Fruit fly (Drosophila melanogaster) whole organism, embryonic: ENCODE results near the gene CG3448.
A peak's percentile ranks its signal among the peaks of the same experiment; 100 is the strongest.

Experiments
- Antp ChIP-seq: fragments of 200-800 bp; sonication (Bioruptor generic); optimal IDR thresholded peaks from 3 replicates; lab custom pipeline; 2016; ENCODE audit warnings: missing biosample characterization, missing genetic modification characterization
- Bteb2 ChIP-seq: fragments of 200-800 bp; sonication (Bioruptor generic); optimal IDR thresholded peaks from 2 replicates; lab custom pipeline; 2016; ENCODE audit warnings: missing biosample characterization, missing genetic modification characterization
- CG12744 ChIP-seq: fragments of 200-800 bp; sonication (Bioruptor generic); optimal IDR thresholded peaks from 2 replicates; lab custom pipeline; 2016; ENCODE audit warnings: missing biosample characterization, missing genetic modification characterization
- CG13287 ChIP-seq: fragments of 200-800 bp; sonication (Bioruptor generic); IDR thresholded peaks from 2 replicates; pipeline ENCODE4 v1.3.6; 2022; ENCODE audit warnings: missing biosample characterization, missing genetic modification characterization; ENCODE audit not compliant: partially characterized antibody
- CG13894 ChIP-seq: fragments of 200-800 bp; sonication (Bioruptor generic); optimal IDR thresholded peaks from 3 replicates; lab custom pipeline; 2018; ENCODE audit warnings: missing biosample characterization, mild to moderate bottlenecking, missing genetic modification characterization, moderate library complexity
- CG1647 ChIP-seq: fragments of 200-800 bp; sonication (Bioruptor generic); optimal IDR thresholded peaks from 3 replicates; lab custom pipeline; 2016; ENCODE audit warnings: missing biosample characterization, missing genetic modification characterization
- CG16779 ChIP-seq: fragments of 200-800 bp; sonication (Bioruptor generic); IDR thresholded peaks from 2 replicates; pipeline ENCODE4 v1.3.6; 2022; ENCODE audit warnings: missing biosample characterization, missing genetic modification characterization
- CG16815 ChIP-seq: fragments of 200-800 bp; sonication (Bioruptor generic); optimal IDR thresholded peaks from 3 replicates; lab custom pipeline; 2017; ENCODE audit warnings: missing biosample characterization, mild to moderate bottlenecking, missing genetic modification characterization
- CG17568 ChIP-seq: fragments of 200-800 bp; sonication (Bioruptor generic); optimal IDR thresholded peaks from 2 replicates; lab custom pipeline; 2018; ENCODE audit warnings: missing biosample characterization, mild to moderate bottlenecking, missing genetic modification characterization, moderate library complexity
- CG18619 ChIP-seq: fragments of 200-800 bp; sonication (Bioruptor generic); optimal IDR thresholded peaks from 3 replicates; lab custom pipeline; 2017; ENCODE audit warnings: missing biosample characterization, mild to moderate bottlenecking, missing genetic modification characterization
- CG2712 ChIP-seq: fragments of 200-800 bp; optimal IDR thresholded peaks from 3 replicates; lab custom pipeline; 2019; ENCODE audit warnings: missing biosample characterization, mild to moderate bottlenecking, missing genetic modification characterization, moderate library complexity
- CG31441 ChIP-seq: fragments of 200-800 bp; sonication (Bioruptor generic); IDR thresholded peaks from 2 replicates; pipeline ENCODE4 v1.3.6; 2022; ENCODE audit warnings: missing biosample characterization, missing genetic modification characterization
- CG32532 ChIP-seq: fragments of 200-800 bp; sonication (Bioruptor generic); IDR thresholded peaks from 2 replicates; pipeline ENCODE4 v1.3.6; 2022; ENCODE audit warnings: missing biosample characterization, missing genetic modification characterization
- CG3281 ChIP-seq: fragments of 200-800 bp; sonication (Bioruptor generic); optimal IDR thresholded peaks from 3 replicates; lab custom pipeline; 2017; ENCODE audit warnings: missing biosample characterization, mild to moderate bottlenecking, missing genetic modification characterization
- CG3847 ChIP-seq: fragments of 200-800 bp; sonication (Bioruptor generic); IDR thresholded peaks from 2 replicates; pipeline ENCODE4 v1.3.6; 2022; ENCODE audit warnings: missing biosample characterization, missing genetic modification characterization
- CG4282 ChIP-seq: fragments of 200-800 bp; sonication (Bioruptor generic); optimal IDR thresholded peaks from 2 replicates; lab custom pipeline; 2016; ENCODE audit warnings: missing biosample characterization, missing genetic modification characterization
- CG4820 ChIP-seq: fragments of 200-800 bp; sonication (Bioruptor generic); optimal IDR thresholded peaks from 3 replicates; lab custom pipeline; 2016; ENCODE audit warnings: missing biosample characterization, missing genetic modification characterization
- CG5953 ChIP-seq: fragments of 200-800 bp; sonication (Bioruptor generic); IDR thresholded peaks from 2 replicates; pipeline ENCODE4 v1.3.6; 2022; ENCODE audit warnings: missing biosample characterization, missing genetic modification characterization
- CG6791 ChIP-seq: fragments of 200-800 bp; sonication (Bioruptor generic); IDR thresholded peaks from 3 replicates; pipeline ENCODE4 v1.3.6; 2022; ENCODE audit warnings: missing biosample characterization, missing genetic modification characterization; ENCODE audit not compliant: partially characterized antibody
- CG7839 ChIP-seq: fragments of 200-800 bp; sonication (Bioruptor generic); optimal IDR thresholded peaks from 3 replicates; lab custom pipeline; 2018; ENCODE audit warnings: missing biosample characterization, mild to moderate bottlenecking, missing genetic modification characterization, moderate library complexity
- CG8478 ChIP-seq: fragments of >200 bp; optimal IDR thresholded peaks from 2 replicates; lab custom pipeline; 2018
- CG9932 ChIP-seq: fragments of 200-800 bp; sonication (Bioruptor generic); IDR thresholded peaks from 2 replicates; pipeline ENCODE4 v1.3.6; 2022; ENCODE audit warnings: missing biosample characterization, missing genetic modification characterization
- Fer1 ChIP-seq: fragments of 200-800 bp; sonication (Bioruptor generic); optimal IDR thresholded peaks from 2 replicates; lab custom pipeline; 2017; ENCODE audit warnings: missing biosample characterization, mild to moderate bottlenecking, missing genetic modification characterization
- Hey ChIP-seq: fragments of 200-800 bp; sonication (Bioruptor generic); optimal IDR thresholded peaks from 3 replicates; lab custom pipeline; 2018; ENCODE audit warnings: missing biosample characterization, mild to moderate bottlenecking, missing genetic modification characterization
- Hmr ChIP-seq: fragments of 200-800 bp; sonication (Bioruptor generic); optimal IDR thresholded peaks from 3 replicates; lab custom pipeline; 2017; ENCODE audit warnings: mild to moderate bottlenecking, missing biosample characterization, missing genetic modification reagents, missing genetic modification characterization
- Mad ChIP-seq: fragments of 200-800 bp; sonication (Bioruptor generic); optimal IDR thresholded peaks from 2 replicates; lab custom pipeline; 2016; ENCODE audit warnings: missing biosample characterization, missing genetic modification characterization
- Med ChIP-seq: fragments of 200-800 bp; sonication (Bioruptor generic); peaks from one replicate; lab custom pipeline; 2016; ENCODE audit warnings: missing biosample characterization, missing genetic modification characterization, mild to moderate bottlenecking, inconsistent platforms, moderate library complexity
- Meics ChIP-seq: fragments of 200-800 bp; sonication (Bioruptor generic); optimal IDR thresholded peaks from 2 replicates; lab custom pipeline; 2017; ENCODE audit warnings: missing biosample characterization, mild to moderate bottlenecking, missing genetic modification characterization
- NC2β ChIP-seq: fragments of 200-800 bp; sonication (Bioruptor generic); optimal IDR thresholded peaks from 2 replicates; lab custom pipeline; 2016; ENCODE audit warnings: missing biosample characterization, missing genetic modification characterization
- Nf-YA ChIP-seq: fragments of 200-800 bp; sonication (Bioruptor generic); IDR thresholded peaks from 2 replicates; pipeline ENCODE4 v1.3.6; 2022; ENCODE audit warnings: missing biosample characterization, missing genetic modification characterization
- Xbp1 ChIP-seq: fragments of 200-800 bp; sonication (Bioruptor generic); optimal IDR thresholded peaks from 3 replicates; lab custom pipeline; 2016; ENCODE audit warnings: missing biosample characterization, mild to moderate bottlenecking, missing genetic modification characterization
- bigmax ChIP-seq: fragments of 200-800 bp; sonication (Bioruptor generic); optimal IDR thresholded peaks from 2 replicates; lab custom pipeline; 2018; ENCODE audit warnings: missing biosample characterization, mild to moderate bottlenecking, missing genetic modification characterization
- caup ChIP-seq: fragments of 200-800 bp; sonication (Bioruptor generic); optimal IDR thresholded peaks from 3 replicates; lab custom pipeline; 2017; ENCODE audit warnings: missing biosample characterization, mild to moderate bottlenecking, missing genetic modification characterization, moderate library complexity; ENCODE audit not compliant: severe bottlenecking
- crol ChIP-seq: fragments of 200-800 bp; sonication (Bioruptor generic); IDR thresholded peaks from 2 replicates; pipeline ENCODE4 v1.3.6; 2022; ENCODE audit warnings: missing biosample characterization, missing genetic modification characterization
- da ChIP-seq: fragments of 200-800 bp; sonication (Bioruptor generic); optimal IDR thresholded peaks from 2 replicates; lab custom pipeline; 2016; ENCODE audit warnings: missing biosample characterization, missing genetic modification characterization
- fd96Cb ChIP-seq: fragments of 200-800 bp; sonication (Bioruptor generic); optimal IDR thresholded peaks from 2 replicates; lab custom pipeline; 2018; ENCODE audit warnings: missing biosample characterization, mild to moderate bottlenecking, missing genetic modification characterization, moderate library complexity
- gcm ChIP-seq: fragments of 200-800 bp; sonication (Bioruptor generic); optimal IDR thresholded peaks from 2 replicates; lab custom pipeline; 2019; ENCODE audit warnings: missing biosample characterization, mild to moderate bottlenecking, missing genetic modification characterization, moderate library complexity
- gro ChIP-seq: fragments of 200-800 bp; sonication (Bioruptor generic); optimal IDR thresholded peaks from 2 replicates; lab custom pipeline; 2016; ENCODE audit warnings: missing biosample characterization, missing genetic modification characterization
- her ChIP-seq: fragments of 200-800 bp; sonication (Bioruptor generic); optimal IDR thresholded peaks from 2 replicates; lab custom pipeline; 2016; ENCODE audit warnings: missing biosample characterization, missing genetic modification characterization
- inv ChIP-seq: fragments of 200-800 bp; sonication (Bioruptor generic); IDR thresholded peaks from 2 replicates; pipeline ENCODE4 v1.3.6; 2022; ENCODE audit warnings: missing biosample characterization, missing genetic modification characterization; ENCODE audit not compliant: partially characterized antibody
- lab ChIP-seq: fragments of 200-800 bp; sonication (Bioruptor generic); optimal IDR thresholded peaks from 3 replicates; lab custom pipeline; 2017; ENCODE audit warnings: missing biosample characterization, missing genetic modification characterization, mild to moderate bottlenecking, moderate library complexity, missing genetic modification reagents
- lbe ChIP-seq: fragments of 200-800 bp; sonication (Bioruptor generic); optimal IDR thresholded peaks from 2 replicates; lab custom pipeline; 2016; ENCODE audit warnings: missing biosample characterization, mild to moderate bottlenecking, missing genetic modification characterization
- maf-S ChIP-seq: fragments of 200-800 bp; sonication (Bioruptor generic); optimal IDR thresholded peaks from 2 replicates; lab custom pipeline; 2016; ENCODE audit warnings: missing biosample characterization, missing genetic modification characterization
- mam ChIP-seq: fragments of 200-800 bp; sonication (Bioruptor generic); optimal IDR thresholded peaks from 3 replicates; lab custom pipeline; 2016; ENCODE audit warnings: missing biosample characterization, missing genetic modification characterization
- mirr ChIP-seq: fragments of 200-800 bp; sonication (Bioruptor generic); optimal IDR thresholded peaks from 3 replicates; lab custom pipeline; 2018; ENCODE audit warnings: missing biosample characterization, mild to moderate bottlenecking, missing genetic modification characterization
- seq ChIP-seq: fragments of 200-800 bp; sonication (Bioruptor generic); IDR thresholded peaks from 2 replicates; pipeline ENCODE4 v1.3.6; 2022; ENCODE audit warnings: missing biosample characterization, missing genetic modification characterization
- slou ChIP-seq: fragments of 200-800 bp; sonication (Bioruptor generic); optimal IDR thresholded peaks from 3 replicates; lab custom pipeline; 2016; ENCODE audit warnings: missing biosample characterization, missing genetic modification characterization
- slp2 ChIP-seq: fragments of 200-800 bp; sonication (Bioruptor generic); optimal IDR thresholded peaks from 2 replicates; lab custom pipeline; 2016; ENCODE audit warnings: missing biosample characterization, missing genetic modification characterization
- sr ChIP-seq: fragments of 200-800 bp; sonication (Bioruptor generic); IDR thresholded peaks from 3 replicates; pipeline ENCODE4 v1.3.6; 2022; ENCODE audit warnings: missing biosample characterization, missing genetic modification characterization
- tx ChIP-seq: fragments of 200-800 bp; sonication (Bioruptor generic); optimal IDR thresholded peaks from 2 replicates; lab custom pipeline; 2016; ENCODE audit warnings: missing biosample characterization, missing genetic modification characterization
- z ChIP-seq: fragments of 200-800 bp; sonication (Bioruptor generic); IDR thresholded peaks from 3 replicates; pipeline ENCODE4 v1.3.6; 2022; ENCODE audit warnings: missing biosample characterization, missing genetic modification characterization

Gene CG3448

dm6 chr3L:9446731-9447238 lies 4.6 kb downstream of the CG3448 start, which contains the start of gene CG3529 (continued):
- TF ChIP-seq Xbp1 (GFP tag; lab: Kevin White, UChicago): peak; percentile 8
- peak; percentile 23 for TF ChIP-seq lab (GFP tag; lab: Kevin White, UChicago)
- peak; percentile 40; the same call in 1 of the 2 replicates for TF ChIP-seq CG31441
- TF ChIP-seq CG3847: peak; percentile 48; the same call in 1 of the 2 replicates
- TF ChIP-seq CG1647 (GFP tag; lab: Kevin White, UChicago): peak; percentile 35
- peak; percentile 3 for TF ChIP-seq gcm (GFP tag; lab: Kevin White, UChicago)
- peak; percentile 25 for TF ChIP-seq CG3281
- no peak for TF ChIP-seq CG16815
- peak; percentile 53 for TF ChIP-seq caup (GFP tag; lab: Kevin White, UChicago)
- TF ChIP-seq Mad: peak; percentile 18
- no peak for TF ChIP-seq CG13894 (tag; lab: Kevin White, UChicago)
- peak; percentile 8 for TF ChIP-seq CG7839 (tag; lab: Kevin White, UChicago)
- no peak for TF ChIP-seq Hey
- TF ChIP-seq NC2β: peak; percentile 44
- TF ChIP-seq CG2712 (tag; lab: Kevin White, UChicago): peak; percentile 57
- peak; percentile 48 for TF ChIP-seq Hmr (GFP tag; lab: Kevin White, UChicago)
- TF ChIP-seq CG4820 (GFP tag; lab: Kevin White, UChicago): no peak
- TF ChIP-seq slp2 (GFP tag; lab: Kevin White, UChicago): peak; percentile 17
- no peak for TF ChIP-seq inv (GFP tag; lab: Robert Waterston, UW)
- TF ChIP-seq Meics (GFP tag; lab: Kevin White, UChicago): peak; percentile 59
- no peak for TF ChIP-seq tx (GFP tag; lab: Kevin White, UChicago)
- TF ChIP-seq CG12744 (GFP tag; lab: Kevin White, UChicago): no peak
- TF ChIP-seq gro (GFP tag; lab: Kevin White, UChicago): no peak
- TF ChIP-seq slou (GFP tag; lab: Kevin White, UChicago): no peak
- no peak; the same call in 1 of the 2 replicates for TF ChIP-seq seq
- no peak for TF ChIP-seq CG18619 (GFP tag; lab: Kevin White, UChicago)
- TF ChIP-seq bigmax (GFP tag; lab: Kevin White, UChicago): peak; percentile 1
- TF ChIP-seq maf-S: peak; percentile 2
- TF ChIP-seq da (GFP tag; lab: Kevin White, UChicago): peak; percentile 15
- TF ChIP-seq CG32532: peak; percentile 47
- peak; percentile 14 for TF ChIP-seq mam (GFP tag; lab: Kevin White, UChicago)
- no peak for TF ChIP-seq CG4282 (GFP tag; lab: Kevin White, UChicago)
- peak; percentile 89 for TF ChIP-seq crol (GFP tag; lab: Robert Waterston, UW)
- no peak for TF ChIP-seq mirr (GFP tag; lab: Kevin White, UChicago)
- no peak for TF ChIP-seq CG8478 (lab: Kevin White, UChicago)
- no peak for TF ChIP-seq z (GFP tag; lab: Robert Waterston, UW)
- TF ChIP-seq CG13287 (GFP tag; lab: Robert Waterston, UW): peak; percentile 29; the same call in 1 of the 2 replicates
- TF ChIP-seq lbe (GFP tag; lab: Kevin White, UChicago): peak; percentile 29
- TF ChIP-seq sr (GFP tag; lab: Robert Waterston, UW): peak; percentile 62; the same call in 2 of the 3 replicates
- TF ChIP-seq CG5953: no peak
- no peak for TF ChIP-seq Antp
- peak; percentile 14 for TF ChIP-seq CG17568 (GFP tag; lab: Kevin White, UChicago)
- no peak for TF ChIP-seq CG16779 (GFP tag; lab: Robert Waterston, UW)
- peak; percentile 81 for TF ChIP-seq Med (GFP tag; lab: Kevin White, UChicago)
- TF ChIP-seq Bteb2 (GFP tag; lab: Kevin White, UChicago): peak; percentile 20
- peak; percentile 42; the same call in 1 of the 2 replicates for TF ChIP-seq CG9932 (GFP tag; lab: Robert Waterston, UW)
- peak; percentile 16 for TF ChIP-seq fd96Cb (tag; lab: Kevin White, UChicago)
- TF ChIP-seq Nf-YA: peak; percentile 53; the same call in 1 of the 2 replicates
- peak; percentile 78 for TF ChIP-seq her (GFP tag; lab: Kevin White, UChicago)
- peak; percentile 62 for TF ChIP-seq Fer1 (GFP tag; lab: Kevin White, UChicago)
- TF ChIP-seq CG6791 (GFP tag; lab: Robert Waterston, UW): 0 out of 3 replicates have a peak, but pooled peaks have one; percentile 46
